Worm (Caenorhabditis elegans) whole organism, late embryonic: ENCODE data around the gene snt-5.

Experiments
- F13H6.1 ChIP-seq: sonication (generic microtip); optimal IDR thresholded peaks from 2 replicates; lab custom pipeline; 2016; ENCODE audit warnings: missing genetic modification characterization, missing compliant biosample characterization
- K09A11.1 ChIP-seq: sonication (generic microtip); optimal IDR thresholded peaks from 2 replicates; lab custom pipeline; 2017; ENCODE audit warnings: antibody characterized with exemption, mild to moderate bottlenecking, missing genetic modification characterization, missing compliant biosample characterization; ENCODE audit not compliant: insufficient read depth
- T23F11.4 ChIP-seq: fragments of 200-800 bp; sonication (Bioruptor generic); optimal IDR thresholded peaks from 2 replicates; lab custom pipeline; 2018; ENCODE audit warnings: mild to moderate bottlenecking, missing genetic modification characterization, missing compliant biosample characterization
- Y22D7AL.16 ChIP-seq: sonication (generic microtip); optimal IDR thresholded peaks from 2 replicates; lab custom pipeline; 2016; ENCODE audit warnings: missing genetic modification characterization, missing compliant biosample characterization
- ama-1 ChIP-seq: fragments of 150-350 bp; optimal IDR thresholded peaks from 2 replicates; lab custom pipeline; 2014
- ceh-14 ChIP-seq: sonication (generic microtip); optimal IDR thresholded peaks from 2 replicates; lab custom pipeline; 2016; ENCODE audit warnings: missing genotype, missing genetic modification characterization, missing compliant biosample characterization
- ceh-22 ChIP-seq: sonication (generic microtip); optimal IDR thresholded peaks from 2 replicates; lab custom pipeline; 2017; ENCODE audit warnings: missing biosample characterization, missing genetic modification characterization
- ceh-24 ChIP-seq: sonication (generic microtip); optimal IDR thresholded peaks from 2 replicates; lab custom pipeline; 2016; ENCODE audit warnings: mild to moderate bottlenecking, missing genetic modification characterization, missing compliant biosample characterization
- ceh-30 ChIP-seq: fragments of 150-350 bp; optimal IDR thresholded peaks from 2 replicates; lab custom pipeline; 2014; ENCODE audit warnings: missing biosample characterization, missing genetic modification characterization
- ceh-6 ChIP-seq: fragments of 200-800 bp; sonication (Bioruptor generic); optimal IDR thresholded peaks from 2 replicates; lab custom pipeline; 2018; ENCODE audit warnings: mild to moderate bottlenecking, missing genetic modification characterization, missing compliant biosample characterization
- dve-1 ChIP-seq: sonication (generic microtip); optimal IDR thresholded peaks from 2 replicates; lab custom pipeline; 2017; ENCODE audit warnings: antibody characterized with exemption, mild to moderate bottlenecking, missing genetic modification characterization, missing compliant biosample characterization
- elt-2 ChIP-seq: sonication (generic microtip); optimal IDR thresholded peaks from 2 replicates; lab custom pipeline; 2016; ENCODE audit warnings: missing genetic modification reagents, missing genetic modification characterization, missing compliant biosample characterization
- elt-4 ChIP-seq: sonication (generic microtip); optimal IDR thresholded peaks from 2 replicates; lab custom pipeline; 2016; ENCODE audit warnings: missing genetic modification characterization, missing compliant biosample characterization
- ets-4 ChIP-seq: sonication (generic microtip); optimal IDR thresholded peaks from 2 replicates; lab custom pipeline; 2016; ENCODE audit warnings: missing genetic modification characterization, missing compliant biosample characterization
- fax-1 ChIP-seq: sonication (generic microtip); optimal IDR thresholded peaks from 2 replicates; lab custom pipeline; 2016; ENCODE audit warnings: missing genotype, missing genetic modification characterization, missing compliant biosample characterization
- fkh-10 ChIP-seq: fragments of 150-350 bp; optimal IDR thresholded peaks from 2 replicates; lab custom pipeline; 2014; ENCODE audit warnings: missing biosample characterization, missing genetic modification reagents, missing genetic modification characterization
- fkh-6 ChIP-seq: sonication (generic microtip); optimal IDR thresholded peaks from 2 replicates; lab custom pipeline; 2016; ENCODE audit warnings: missing genetic modification characterization, missing compliant biosample characterization
- hlh-13 ChIP-seq: fragments of 200-800 bp; sonication (Bioruptor generic); optimal IDR thresholded peaks from 2 replicates; lab custom pipeline; 2018; ENCODE audit warnings: mild to moderate bottlenecking, missing genetic modification characterization, missing compliant biosample characterization
- hlh-15 ChIP-seq: sonication (generic microtip); optimal IDR thresholded peaks from 2 replicates; lab custom pipeline; 2016; ENCODE audit warnings: missing genetic modification characterization, missing compliant biosample characterization
- hlh-30 ChIP-seq: sonication (generic microtip); optimal IDR thresholded peaks from 2 replicates; lab custom pipeline; 2017; ENCODE audit warnings: antibody characterized with exemption, missing genetic modification characterization, missing compliant biosample characterization; ENCODE audit not compliant: insufficient read depth
- lim-6 ChIP-seq: sonication (generic microtip); optimal IDR thresholded peaks from 2 replicates; lab custom pipeline; 2016; ENCODE audit warnings: missing genetic modification characterization, missing compliant biosample characterization
- madf-2 ChIP-seq: sonication (generic microtip); optimal IDR thresholded peaks from 2 replicates; lab custom pipeline; 2017; ENCODE audit warnings: missing genetic modification characterization, missing compliant biosample characterization
- nhr-232 ChIP-seq: sonication (generic microtip); optimal IDR thresholded peaks from 2 replicates; lab custom pipeline; 2016; ENCODE audit warnings: missing genetic modification characterization, missing compliant biosample characterization
- npax-4 ChIP-seq: sonication (generic microtip); optimal IDR thresholded peaks from 2 replicates; lab custom pipeline; 2016; ENCODE audit warnings: missing genetic modification characterization, missing compliant biosample characterization
- odd-2 ChIP-seq: sonication (generic microtip); optimal IDR thresholded peaks from 2 replicates; lab custom pipeline; 2017; ENCODE audit warnings: antibody characterized with exemption, mild to moderate bottlenecking, missing genetic modification characterization, missing compliant biosample characterization
- pag-3 ChIP-seq: sonication (generic microtip); optimal IDR thresholded peaks from 2 replicates; lab custom pipeline; 2016; ENCODE audit warnings: missing compliant biosample characterization, missing genetic modification characterization, borderline replicate concordance
- pat-9 ChIP-seq: fragments of 200-800 bp; sonication (Bioruptor generic); optimal IDR thresholded peaks from 2 replicates; lab custom pipeline; 2018; ENCODE audit warnings: mild to moderate bottlenecking, missing genetic modification characterization, moderate library complexity, missing compliant biosample characterization
- pha-2 ChIP-seq: sonication (generic microtip); optimal IDR thresholded peaks from 2 replicates; lab custom pipeline; 2017; ENCODE audit warnings: mild to moderate bottlenecking, missing genetic modification characterization, missing compliant biosample characterization
- pha-4 ChIP-seq: fragments of 150-350 bp; optimal IDR thresholded peaks from 2 replicates; lab custom pipeline; 2018; ENCODE audit warnings: missing biosample characterization, missing genetic modification reagents, missing genetic modification characterization
- ref-2 ChIP-seq: sonication (generic microtip); optimal IDR thresholded peaks from 2 replicates; lab custom pipeline; 2016; ENCODE audit warnings: missing genetic modification characterization, missing compliant biosample characterization
- sox-2 ChIP-seq: fragments of 200-800 bp; sonication (Bioruptor generic); IDR thresholded peaks from 2 replicates; pipeline ENCODE4 v1.3.6; 2022; ENCODE audit warnings: missing genetic modification reagents, missing genetic modification characterization, missing compliant biosample characterization
- tbx-7 ChIP-seq: sonication (generic microtip); optimal IDR thresholded peaks from 2 replicates; lab custom pipeline; 2016; ENCODE audit warnings: missing genotype, missing genetic modification characterization, missing compliant biosample characterization
- ttx-3 ChIP-seq: sonication (generic microtip); optimal IDR thresholded peaks from 2 replicates; lab custom pipeline; 2016; ENCODE audit warnings: missing genetic modification reagents, missing genetic modification characterization, missing compliant biosample characterization
- zip-5 ChIP-seq: sonication (generic microtip); optimal IDR thresholded peaks from 2 replicates; lab custom pipeline; 2016; ENCODE audit warnings: missing genetic modification characterization, missing compliant biosample characterization

snt-5 gene

ce11 chrV:1411459-1411858, at the start of gene snt-5:
snt-5 (minus strand) TSS chrV:1411559.
- TF ChIP-seq ref-2 (tag; lab: Kevin White, UChicago) (no peak), ceh-24 (tag; lab: Kevin White, UChicago) (no peak), tbx-7 (tag; lab: Kevin White, UChicago) (no peak), nhr-232 (tag; lab: Kevin White, UChicago) (no peak), hlh-13 (no peak), ceh-30 (tag; lab: Kevin White, UChicago) (no peak), elt-2 (no peak), hlh-15 (tag; lab: Kevin White, UChicago) (no peak), zip-5 (no peak), odd-2 (no peak), Y22D7AL.16 (no peak), lim-6 (tag; lab: Kevin White, UChicago) (no peak), T23F11.4 (GFP tag; lab: Kevin White, UChicago) (no peak)

ce11 chrV:1460069-1460468, 48.7 kb upstream of the snt-5 start, which contains the start of gene hacd-1:
hacd-1 (plus strand) TSS chrV:1460369.
- TF ChIP-seq ceh-24 (tag; lab: Kevin White, UChicago) (no peak), ceh-22 (tag; lab: Kevin White, UChicago) (no peak), pha-2 (no peak), ama-1 (no peak), npax-4 (tag; lab: Kevin White, UChicago) (no peak), sox-2 (GFP tag; lab: Robert Waterston, UW) (no peak), pag-3 (tag; lab: Kevin White, UChicago) (no peak), ref-2 (tag; lab: Kevin White, UChicago) (no peak), ttx-3 (no peak), pat-9 (tag; lab: Kevin White, UChicago) (no peak), madf-2 (tag; lab: Kevin White, UChicago) (no peak), K09A11.1 (tag; lab: Kevin White, UChicago) (no peak), odd-2 (no peak), T23F11.4 (GFP tag; lab: Kevin White, UChicago) (no peak)

ce11 chrV:1459374-1459926, 48.1 kb upstream of the snt-5 start:
- TF ChIP-seq elt-2: peak; percentile 68
- TF ChIP-seq F13H6.1 (tag; lab: Kevin White, UChicago): no peak
- no peak for TF ChIP-seq ceh-6 (GFP tag; lab: Kevin White, UChicago)

- TF ChIP-seq ref-2 (tag; lab: Kevin White, UChicago): no peak
- TF ChIP-seq ceh-14 (tag; lab: Kevin White, UChicago): no peak
- no peak for TF ChIP-seq odd-2
- no peak for TF ChIP-seq hlh-30 (tag; lab: Kevin White, UChicago)
- TF ChIP-seq fkh-6 (tag; lab: Kevin White, UChicago): no peak
These were observed 45.3 kb upstream of the snt-5 start for ce11 chrV:1456614-1457013.

- TF ChIP-seq hlh-15 (tag; lab: Kevin White, UChicago): no peak
- no peak for TF ChIP-seq T23F11.4 (GFP tag; lab: Kevin White, UChicago)
- no peak for TF ChIP-seq fkh-10
- no peak for TF ChIP-seq ets-4 (tag; lab: Kevin White, UChicago)
- no peak for TF ChIP-seq ama-1
- no peak for TF ChIP-seq pha-4 (tag; lab: Kevin White, UChicago)
- TF ChIP-seq ceh-22 (tag; lab: Kevin White, UChicago): no peak
- no peak for TF ChIP-seq dve-1
- TF ChIP-seq elt-4 (tag; lab: Kevin White, UChicago): no peak
- TF ChIP-seq ref-2 (tag; lab: Kevin White, UChicago): no peak
- TF ChIP-seq hlh-30 (tag; lab: Kevin White, UChicago): no peak
- TF ChIP-seq fax-1 (tag; lab: Kevin White, UChicago): no peak
These were observed 43.9 kb upstream of the snt-5 start for ce11 chrV:1455280-1455679.
